Worm (Caenorhabditis elegans): Measurements from ENCODE around the gene Y81B9A.3.

The Y81B9A.3 gene

DNA sequence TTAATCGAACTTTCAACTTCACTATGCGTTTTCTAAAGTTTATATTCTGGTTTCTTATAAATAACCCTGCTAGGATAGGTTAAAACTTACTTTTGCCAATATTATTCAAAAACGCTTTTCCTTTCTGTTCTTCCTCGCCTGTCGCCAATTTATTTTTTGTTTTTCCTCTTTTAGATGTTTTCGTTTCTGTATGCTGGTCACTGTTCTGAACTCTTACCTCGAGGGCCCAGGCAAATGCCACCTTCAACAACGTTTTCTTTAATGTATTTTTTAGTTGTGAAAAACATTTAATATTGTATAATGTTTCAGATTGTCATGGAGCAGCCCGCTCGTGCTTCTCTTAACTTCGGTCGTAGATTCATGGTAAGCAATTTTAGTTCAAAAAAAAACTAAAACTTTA, at the start of gene Y81B9A.3:
Gene Y81B9A.3 (plus strand): TSS at position 301 of the 400 bp plus-strand sequence.
- TF ChIP-seq hlh-13 (GFP tag; optimal IDR thresholded peaks at IDR 0.05) (no peak), mec-3 (tag; optimal IDR thresholded peaks at IDR 0.05; ENCODE audit: borderline replicate concordance) (no peak), ceh-31 (tag; optimal IDR thresholded peaks at IDR 0.05) (no peak), lim-6 (tag; optimal IDR thresholded peaks at IDR 0.05) (no peak), C38D4.7 (GFP tag; optimal IDR thresholded peaks at IDR 0.05) (no peak)

DNA sequence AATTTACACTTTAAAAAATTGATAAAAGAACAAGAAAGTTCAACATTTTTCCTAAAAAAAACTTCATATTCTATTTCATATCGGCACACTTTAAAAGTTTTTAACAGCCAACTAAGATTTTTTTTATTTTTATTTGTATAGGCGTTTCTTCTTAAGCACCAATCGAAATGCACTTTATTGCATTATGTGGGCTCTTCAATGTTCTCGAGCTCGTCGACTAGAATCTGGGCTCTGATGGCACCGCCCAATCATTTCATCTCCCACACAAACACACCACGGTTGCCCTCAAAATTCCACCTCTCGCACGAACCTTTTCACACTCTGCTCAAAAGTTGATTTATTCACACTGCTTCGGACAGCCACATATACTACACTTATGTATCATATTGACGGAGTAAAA, 44.8 kb upstream of the Y81B9A.3 start, which contains the start of gene B0563.6:
Gene B0563.6 (plus strand): TSS at position 301 of the 400 bp plus-strand sequence.
- TF ChIP-seq dve-1 (tag; optimal IDR thresholded peaks at IDR 0.05) (no peak), syd-9 (tag; optimal IDR thresholded peaks at IDR 0.05) (no peak), hlh-15 (tag; optimal IDR thresholded peaks at IDR 0.05) (no peak), ttx-3 (tag; optimal IDR thresholded peaks at IDR 0.05) (no peak), ceh-48 (tag; optimal IDR thresholded peaks at IDR 0.05) (no peak), unc-42 (tag; optimal IDR thresholded peaks at IDR 0.05) (no peak), tbx-2 (tag; optimal IDR thresholded peaks at IDR 0.05) (no peak), zip-5 (tag; optimal IDR thresholded peaks at IDR 0.05) (no peak), ets-4 (tag; optimal IDR thresholded peaks at IDR 0.05) (no peak), nhr-232 (tag; optimal IDR thresholded peaks at IDR 0.05) (no peak), ceh-19 (GFP tag; optimal IDR thresholded peaks at IDR 0.05) (no peak)

DNA sequence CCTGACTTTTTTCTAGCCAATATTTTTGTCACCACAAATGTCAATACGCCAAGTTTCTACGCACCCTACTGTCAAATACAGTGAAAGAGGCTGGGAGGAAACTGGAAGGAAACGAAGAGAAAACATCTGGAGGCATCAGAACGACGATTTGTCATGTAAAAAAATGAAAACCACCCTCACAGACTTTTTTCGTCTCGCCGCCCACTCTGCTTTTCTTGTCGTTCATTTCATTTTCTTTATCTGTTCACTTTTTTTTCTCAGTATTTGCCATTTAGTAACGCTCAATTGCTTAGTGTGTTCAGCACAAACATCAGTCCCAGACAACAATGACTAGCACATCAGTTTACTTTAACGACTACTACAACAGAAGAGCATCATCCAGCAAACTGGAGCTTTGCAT, 36.4 kb upstream of the Y81B9A.3 start, which contains the start of gene B0563.5:
Gene B0563.5 (plus strand): TSS at position 301 of the 400 bp plus-strand sequence.
- TF ChIP-seq sox-4 (tag; optimal IDR thresholded peaks at IDR 0.05), result no peak
- TF ChIP-seq fax-1 (tag; optimal IDR thresholded peaks at IDR 0.05), result no peak
- TF ChIP-seq Y22D7AL.16 (tag; optimal IDR thresholded peaks at IDR 0.05), result no peak

DNA sequence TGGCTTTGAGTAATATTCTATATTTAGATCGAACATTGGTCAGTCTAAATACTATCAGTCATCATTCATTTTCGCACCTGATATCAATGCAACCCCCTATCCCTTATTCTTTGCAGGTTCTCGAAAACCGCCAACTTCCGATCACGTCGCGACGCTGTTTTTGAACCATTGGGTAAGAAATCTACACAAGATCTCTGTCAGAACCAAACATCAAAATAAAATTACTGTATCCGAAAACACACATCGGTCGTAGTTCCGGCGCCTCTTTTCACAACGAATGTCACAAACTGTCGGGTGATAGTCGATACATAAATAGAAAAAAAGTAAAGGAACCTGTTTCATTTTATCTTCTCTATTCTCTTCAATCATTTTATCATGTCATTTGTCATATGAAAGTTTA, 35.3 kb upstream of the Y81B9A.3 start:
- TF ChIP-seq ceh-2 (tag; optimal IDR thresholded peaks at IDR 0.05) (no peak), elt-2 (tag; optimal IDR thresholded peaks at IDR 0.05) (no peak), T23F11.4 (GFP tag; optimal IDR thresholded peaks at IDR 0.05) (no peak), ceh-19 (GFP tag; optimal IDR thresholded peaks at IDR 0.05) (no peak), madf-2 (tag; optimal IDR thresholded peaks at IDR 0.05) (no peak), ttx-3 (tag; optimal IDR thresholded peaks at IDR 0.05) (no peak), syd-9 (tag; optimal IDR thresholded peaks at IDR 0.05) (no peak), ceh-24 (tag; optimal IDR thresholded peaks at IDR 0.05) (no peak), ceh-6 (GFP tag; optimal IDR thresholded peaks at IDR 0.05) (no peak), lim-6 (tag; optimal IDR thresholded peaks at IDR 0.05) (no peak), pha-2 (tag; optimal IDR thresholded peaks at IDR 0.05) (no peak), C08G9.2 (tag; optimal IDR thresholded peaks at IDR 0.05) (no peak), ceh-30 (tag; optimal IDR thresholded peaks at IDR 0.05) (no peak), unc-3 (GFP tag; conservative IDR thresholded peaks at IDR 0.05) (no peak), unc-3 (tag; optimal IDR thresholded peaks at IDR 0.05) (no peak), C38D4.7 (GFP tag; optimal IDR thresholded peaks at IDR 0.05) (no peak), pag-3 (tag; optimal IDR thresholded peaks at IDR 0.05; ENCODE audit: borderline replicate concordance) (no peak)

DNA sequence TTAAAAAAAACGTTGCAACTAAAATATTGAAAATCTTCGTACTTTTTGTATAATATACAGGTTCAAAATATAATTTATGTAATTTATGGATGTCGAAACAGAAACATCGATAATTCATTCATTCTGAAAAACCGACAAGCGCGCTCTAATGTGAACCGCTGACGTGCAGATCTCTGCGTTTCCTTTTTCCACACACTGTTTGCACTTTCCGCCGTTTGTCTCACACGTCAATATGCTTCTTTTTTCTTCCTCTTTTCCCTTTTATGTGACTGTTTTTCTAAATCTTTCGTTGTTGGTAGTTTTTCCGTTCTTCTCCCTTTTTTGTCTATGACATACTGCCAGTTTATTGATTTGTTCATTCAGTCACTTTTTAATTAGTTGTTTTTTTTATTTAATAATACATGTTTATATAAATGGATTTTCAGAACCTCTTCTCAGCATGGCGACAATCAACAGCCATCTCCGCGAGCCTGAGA, 31.9 kb upstream of the Y81B9A.3 start, which contains the start of gene tmbi-4:
Gene tmbi-4 (plus strand): TSS at position 426 of the 476 bp plus-strand sequence.
- TF ChIP-seq ceh-19 (GFP tag; optimal IDR thresholded peaks at IDR 0.05) (no peak), unc-42 (tag; optimal IDR thresholded peaks at IDR 0.05) (peak; percentile 39), nhr-11 (tag; optimal IDR thresholded peaks at IDR 0.05) (no peak), nfya-1 (tag; optimal IDR thresholded peaks at IDR 0.05) (peak; percentile 34), unc-86 (tag; optimal IDR thresholded peaks at IDR 0.05) (no peak), pha-4 (tag; optimal IDR thresholded peaks at IDR 0.05) (no peak), ceh-22 (tag; optimal IDR thresholded peaks at IDR 0.05) (no peak), sox-4 (tag; optimal IDR thresholded peaks at IDR 0.05) (no peak), ceh-48 (tag; optimal IDR thresholded peaks at IDR 0.05) (peak; percentile 7), unc-55 (GFP tag; optimal IDR thresholded peaks at IDR 0.05) (peak; percentile 66), K09A11.1 (tag; optimal IDR thresholded peaks at IDR 0.05; ENCODE audit: insufficient read depth) (no peak), ceh-31 (tag; optimal IDR thresholded peaks at IDR 0.05) (peak; percentile 39), C38D4.7 (GFP tag; optimal IDR thresholded peaks at IDR 0.05) (no peak)
